Fruit fly (Drosophila melanogaster) whole organism, embryonic: ENCODE measurements around the gene Oatp74D.

Source experiments
- Ada2b ChIP-seq: fragments of 200-800 bp; sonication (Bioruptor generic); IDR thresholded peaks from 2 replicates; pipeline ENCODE4 v1.3.6; 2022; ENCODE audit warnings: missing biosample characterization, missing genetic modification characterization
- CG10274 ChIP-seq: fragments of 200-800 bp; sonication (Bioruptor generic); optimal IDR thresholded peaks from 3 replicates; lab custom pipeline; 2017; ENCODE audit warnings: missing biosample characterization, mild to moderate bottlenecking, missing genetic modification characterization
- CG10431 ChIP-seq: fragments of 200-800 bp; sonication (Bioruptor generic); optimal IDR thresholded peaks from 3 replicates; lab custom pipeline; 2018; ENCODE audit warnings: missing biosample characterization, mild to moderate bottlenecking, missing genetic modification characterization
- CG11456 ChIP-seq: fragments of 200-800 bp; sonication (Bioruptor generic); IDR thresholded peaks from 3 replicates; pipeline ENCODE4 v1.3.6; 2022; ENCODE audit warnings: missing biosample characterization, missing genetic modification characterization
- CG11504 ChIP-seq: fragments of 200-800 bp; sonication (Bioruptor generic); optimal IDR thresholded peaks from 3 replicates; lab custom pipeline; 2019; ENCODE audit warnings: missing biosample characterization, mild to moderate bottlenecking, missing genetic modification characterization, moderate library complexity
- CG11696 ChIP-seq: fragments of 200-800 bp; sonication (Bioruptor generic); IDR thresholded peaks from 2 replicates; pipeline ENCODE4 v1.3.6; 2022; ENCODE audit warnings: missing biosample characterization, missing genetic modification characterization
- CG12236 ChIP-seq: fragments of 200-800 bp; sonication (Bioruptor generic); optimal IDR thresholded peaks from 2 replicates; lab custom pipeline; 2016; ENCODE audit warnings: missing biosample characterization, missing genetic modification characterization
- CG14050 ChIP-seq: fragments of 200-800 bp; sonication (Bioruptor generic); IDR thresholded peaks from 3 replicates; pipeline ENCODE4 v1.3.6; 2022; ENCODE audit warnings: missing biosample characterization, missing genetic modification characterization
- CG14965 ChIP-seq: fragments of 200-800 bp; sonication (Bioruptor generic); optimal IDR thresholded peaks from 2 replicates; lab custom pipeline; 2016; ENCODE audit warnings: missing biosample characterization, missing genetic modification characterization, borderline replicate concordance
- CG17328 ChIP-seq: fragments of 200-800 bp; sonication (Bioruptor generic); IDR thresholded peaks from 2 replicates; pipeline ENCODE4 v1.3.6; 2022; ENCODE audit warnings: missing biosample characterization, missing genetic modification characterization
- CG2678 ChIP-seq: fragments of 200-800 bp; sonication (Bioruptor generic); optimal IDR thresholded peaks from 3 replicates; lab custom pipeline; 2019; ENCODE audit warnings: missing biosample characterization, mild to moderate bottlenecking, missing genetic modification characterization, moderate library complexity
- CG2875 ChIP-seq: fragments of 200-800 bp; sonication (Bioruptor generic); optimal IDR thresholded peaks from 2 replicates; lab custom pipeline; 2017; ENCODE audit warnings: missing biosample characterization, mild to moderate bottlenecking, missing genetic modification characterization, missing genetic modification reagents
- CG30431 ChIP-seq: fragments of 200-800 bp; sonication (Bioruptor generic); optimal IDR thresholded peaks from 2 replicates; lab custom pipeline; 2017; ENCODE audit warnings: missing biosample characterization, missing genetic modification characterization
- CG33557 ChIP-seq: fragments of 200-800 bp; sonication (Bioruptor generic); optimal IDR thresholded peaks from 2 replicates; lab custom pipeline; 2019; ENCODE audit warnings: missing biosample characterization, mild to moderate bottlenecking, missing genetic modification characterization, moderate library complexity
- CG34376 ChIP-seq: fragments of 200-800 bp; sonication (Bioruptor generic); optimal IDR thresholded peaks from 2 replicates; lab custom pipeline; 2018; ENCODE audit warnings: missing biosample characterization, mild to moderate bottlenecking, missing genetic modification characterization
- CG3726 ChIP-seq: fragments of 200-800 bp; sonication (Bioruptor generic); IDR thresholded peaks from 3 replicates; pipeline ENCODE4, ENCODE4 v1.3.6; 2022; ENCODE audit warnings: missing biosample characterization, missing genetic modification characterization
- CG4617 ChIP-seq: fragments of 200-800 bp; sonication (Bioruptor generic); optimal IDR thresholded peaks from 3 replicates; lab custom pipeline; 2016; ENCODE audit warnings: missing biosample characterization, missing genetic modification characterization, borderline replicate concordance
- CG4820 ChIP-seq: fragments of 200-800 bp; sonication (Bioruptor generic); optimal IDR thresholded peaks from 3 replicates; lab custom pipeline; 2016; ENCODE audit warnings: missing biosample characterization, missing genetic modification characterization
- CG6689 ChIP-seq: fragments of 200-800 bp; sonication (Bioruptor generic); IDR thresholded peaks from 2 replicates; pipeline ENCODE4 v1.3.6; 2022; ENCODE audit warnings: missing biosample characterization, missing genetic modification characterization
- CG7357 ChIP-seq: fragments of 200-800 bp; sonication (Bioruptor generic); IDR thresholded peaks from 3 replicates; pipeline ENCODE4 v1.3.6; 2022; ENCODE audit warnings: missing biosample characterization, missing genetic modification characterization
- CG7786 ChIP-seq: fragments of 200-800 bp; sonication (Bioruptor generic); optimal IDR thresholded peaks from 2 replicates; lab custom pipeline; 2016; ENCODE audit warnings: missing biosample characterization, missing genetic modification characterization
- Dref ChIP-seq: fragments of 200-800 bp; sonication (Bioruptor generic); IDR thresholded peaks from 2 replicates; pipeline ENCODE4 v1.3.6; 2022; ENCODE audit warnings: missing biosample characterization, missing genetic modification characterization
- Fer1 ChIP-seq: fragments of 200-800 bp; sonication (Bioruptor generic); optimal IDR thresholded peaks from 2 replicates; lab custom pipeline; 2017; ENCODE audit warnings: missing biosample characterization, mild to moderate bottlenecking, missing genetic modification characterization
- Hand ChIP-seq: fragments of 200-800 bp; sonication (Bioruptor generic); optimal IDR thresholded peaks from 2 replicates; lab custom pipeline; 2017; ENCODE audit warnings: mild to moderate bottlenecking, missing biosample characterization, missing genetic modification reagents, missing genetic modification characterization
- Lpt ChIP-seq: fragments of >200 bp; optimal IDR thresholded peaks from 2 replicates; lab custom pipeline; 2018; ENCODE audit warnings: missing biosample characterization, missing genetic modification characterization
- Mad ChIP-seq: fragments of 200-800 bp; sonication (Bioruptor generic); optimal IDR thresholded peaks from 2 replicates; lab custom pipeline; 2016; ENCODE audit warnings: missing biosample characterization, missing genetic modification characterization
- PHDP ChIP-seq: fragments of 200-800 bp; sonication (Bioruptor generic); optimal IDR thresholded peaks from 3 replicates; lab custom pipeline; 2018; ENCODE audit warnings: missing biosample characterization, mild to moderate bottlenecking, missing genetic modification characterization, moderate library complexity
- Pdp1 ChIP-seq, 2 experiments: fragments of 200-800 bp; sonication (Bioruptor generic); optimal IDR thresholded peaks; 3 replicates each; lab custom pipeline; 2016; ENCODE audit warnings: missing biosample characterization in 2 of 2, missing genetic modification characterization in 2 of 2, mild to moderate bottlenecking in 1 of 2, moderate library complexity in 1 of 2
- Poxn ChIP-seq: fragments of 200-800 bp; sonication (Bioruptor generic); IDR thresholded peaks from 2 replicates; pipeline ENCODE4 v1.3.6; 2022; ENCODE audit warnings: missing biosample characterization, missing genetic modification characterization
- bab2 ChIP-seq: fragments of 200-800 bp; sonication (Bioruptor generic); optimal IDR thresholded peaks from 2 replicates; lab custom pipeline; 2016; ENCODE audit warnings: missing biosample characterization, missing genetic modification characterization
- cad ChIP-seq: fragments of >200 bp; optimal IDR thresholded peaks from 2 replicates; lab custom pipeline; 2017; ENCODE audit warnings: missing biosample characterization, missing genetic modification characterization
- corto ChIP-seq: fragments of 200-800 bp; sonication (Bioruptor generic); optimal IDR thresholded peaks from 2 replicates; lab custom pipeline; 2016; ENCODE audit warnings: missing biosample characterization, mild to moderate bottlenecking, missing genetic modification characterization, moderate library complexity
- crp ChIP-seq, 2 experiments: fragments of 200-800 bp; sonication (Bioruptor generic); optimal IDR thresholded peaks; 2 replicates in 1 of 2; 3 replicates in 1 of 2; lab custom pipeline; 2017; ENCODE audit warnings: missing biosample characterization in 2 of 2, missing genetic modification characterization in 2 of 2, mild to moderate bottlenecking in 1 of 2, moderate library complexity in 1 of 2
- dati ChIP-seq: fragments of 200-800 bp; sonication (Bioruptor generic); IDR thresholded peaks from 2 replicates; pipeline ENCODE4 v1.3.6; 2022; ENCODE audit warnings: missing biosample characterization, missing genetic modification characterization
- ems ChIP-seq: fragments of 200-800 bp; sonication (Bioruptor generic); optimal IDR thresholded peaks from 3 replicates; lab custom pipeline; 2016; ENCODE audit warnings: missing biosample characterization, missing genetic modification characterization
- fd3F ChIP-seq: fragments of 200-800 bp; sonication (Bioruptor generic); optimal IDR thresholded peaks from 2 replicates; lab custom pipeline; 2018; ENCODE audit warnings: missing biosample characterization, mild to moderate bottlenecking, missing genetic modification characterization, moderate library complexity
- gce ChIP-seq: fragments of 200-800 bp; sonication (Bioruptor generic); IDR thresholded peaks from 3 replicates; pipeline ENCODE4 v1.3.6; 2022; ENCODE audit warnings: missing biosample characterization, missing genetic modification characterization
- hbn ChIP-seq: fragments of 200-800 bp; sonication (Bioruptor generic); IDR thresholded peaks from 2 replicates; pipeline ENCODE4 v1.3.6; 2022; ENCODE audit warnings: missing biosample characterization, missing genetic modification characterization; ENCODE audit not compliant: partially characterized antibody
- insv ChIP-seq, 2 experiments: fragments of 200-800 bp; sonication (Bioruptor generic); optimal IDR thresholded peaks; 3 replicates each; lab custom pipeline; 2016 to 2018; ENCODE audit warnings: missing biosample characterization in 2 of 2, missing genetic modification characterization in 2 of 2
- kah ChIP-seq: fragments of 200-800 bp; sonication (Bioruptor generic); optimal IDR thresholded peaks from 2 replicates; lab custom pipeline; 2018; ENCODE audit warnings: missing biosample characterization, mild to moderate bottlenecking, missing genetic modification characterization
- kay ChIP-seq: fragments of 200-800 bp; sonication (Bioruptor generic); optimal IDR thresholded peaks from 2 replicates; lab custom pipeline; 2016; ENCODE audit warnings: missing biosample characterization, missing genetic modification characterization
- knrl ChIP-seq: fragments of 200-800 bp; sonication (Bioruptor generic); IDR thresholded peaks from 3 replicates; pipeline ENCODE4 v1.3.6; 2022; ENCODE audit warnings: missing biosample characterization, missing genetic modification characterization; ENCODE audit not compliant: partially characterized antibody
- lola ChIP-seq, 3 experiments: fragments of >200 bp in 2 of 3; fragments of 200-800 bp in 1 of 3; sonication (Bioruptor generic) in 1 of 3; optimal IDR thresholded peaks; 2 replicates each; lab custom pipeline; 2017 to 2019; ENCODE audit warnings: missing biosample characterization in 3 of 3, missing genetic modification characterization in 3 of 3, mild to moderate bottlenecking in 1 of 3, moderate library complexity in 1 of 3
- shn ChIP-seq: fragments of 200-800 bp; sonication (Bioruptor generic); optimal IDR thresholded peaks from 3 replicates; lab custom pipeline; 2016; ENCODE audit warnings: missing biosample characterization, missing genetic modification characterization
- ssp ChIP-seq: fragments of 200-800 bp; sonication (Bioruptor generic); IDR thresholded peaks from 2 replicates; pipeline ENCODE4 v1.3.6; 2022; ENCODE audit warnings: missing biosample characterization, missing genetic modification characterization
- unc-4 ChIP-seq: fragments of 200-800 bp; sonication (Bioruptor generic); IDR thresholded peaks from 2 replicates; pipeline ENCODE4 v1.3.6; 2022; ENCODE audit warnings: missing biosample characterization, missing genetic modification characterization; ENCODE audit not compliant: partially characterized antibody
- unpg ChIP-seq: fragments of 200-800 bp; sonication (Bioruptor generic); optimal IDR thresholded peaks from 3 replicates; lab custom pipeline; 2018; ENCODE audit warnings: missing biosample characterization, mild to moderate bottlenecking, missing genetic modification characterization, moderate library complexity
- wdn ChIP-seq: fragments of 200-800 bp; sonication (Bioruptor generic); IDR thresholded peaks from 2 replicates; pipeline ENCODE4 v1.3.6; 2022; ENCODE audit warnings: missing biosample characterization, missing genetic modification characterization

Gene Oatp74D

DNA sequence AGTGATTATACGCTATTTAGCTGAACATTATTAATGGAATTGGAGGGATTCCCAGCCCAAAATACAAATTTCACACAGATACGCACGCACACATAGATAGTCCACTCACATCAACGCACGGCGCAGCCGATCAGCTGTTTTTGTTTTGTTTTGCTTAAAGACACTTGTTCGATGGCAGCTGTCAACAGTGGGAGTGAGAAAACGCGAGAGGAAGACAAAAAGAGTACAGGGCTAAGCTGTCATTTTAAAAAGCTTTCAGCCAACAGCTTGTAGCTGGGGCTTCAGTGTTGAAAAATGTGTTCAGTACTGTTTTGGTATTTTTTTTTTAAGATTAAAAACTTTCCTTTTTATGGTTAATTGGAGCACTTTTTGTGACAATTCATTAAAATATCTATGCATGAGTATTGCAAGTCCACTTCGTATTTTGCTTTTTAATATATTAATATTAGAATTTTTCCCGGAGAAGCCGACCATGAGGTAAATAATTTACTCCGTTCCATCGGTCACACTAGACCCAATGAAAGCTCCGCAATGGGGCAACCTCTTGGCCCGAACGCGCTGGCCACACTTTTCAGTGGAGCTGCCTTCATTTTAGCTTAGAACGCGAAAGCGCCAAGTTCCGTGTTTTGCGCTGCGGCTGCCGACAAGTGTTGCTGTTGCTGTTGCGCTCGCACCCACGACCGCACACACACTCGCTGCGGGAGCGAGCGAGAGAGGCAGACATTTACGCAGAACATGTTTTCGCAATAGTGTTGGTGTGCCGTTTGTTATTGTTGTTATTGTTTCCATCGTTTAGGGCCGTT is 46.2 kb downstream of the Oatp74D start (continued):
- TF ChIP-seq CG11696 (GFP tag; lab: Robert Waterston, UW) (0 out of 2 replicates have a peak, but pooled peaks have one; percentile 24), CG17328 (GFP tag; lab: Robert Waterston, UW) (no peak), insv (GFP tag; optimal IDR thresholded peaks at IDR 0.05; lab: Kevin White, UChicago) (peak in 1 of 2 experiments; percentile 5), hbn (GFP tag; lab: Robert Waterston, UW) (peak; percentile 45), kah (peak; percentile 100), CG2678 (tag; lab: Kevin White, UChicago) (peak; percentile 58), CG33557 (GFP tag; lab: Kevin White, UChicago) (no peak), Mad (no peak), unc-4 (0 out of 2 replicates have a peak, but pooled peaks have one; percentile 25), CG6689 (GFP tag; lab: Robert Waterston, UW) (peak; percentile 44), CG34376 (GFP tag; lab: Kevin White, UChicago) (peak; percentile 57), Ada2b (GFP tag; lab: Robert Waterston, UW) (peak; percentile 21; the same call in 1 of the 2 replicates), lola (GFP tag; optimal IDR thresholded peaks at IDR 0.05; lab: Kevin White, UChicago) (peak in 1 of 3 experiments; percentile 24), PHDP (tag; lab: Kevin White, UChicago) (peak; percentile 21), Dref (GFP tag; lab: Robert Waterston, UW) (no peak; the same call in 1 of the 2 replicates), fd3F (GFP tag; lab: Kevin White, UChicago) (no peak), CG11456 (GFP tag; lab: Robert Waterston, UW) (no peak), ssp (GFP tag; lab: Robert Waterston, UW) (no peak), CG14965 (GFP tag; lab: Kevin White, UChicago) (no peak), Pdp1 (GFP tag; optimal IDR thresholded peaks at IDR 0.05; lab: Kevin White, UChicago) (peak; percentile 23 to 47), CG2875 (no peak), Hand (GFP tag; lab: Kevin White, UChicago) (peak; percentile 38), CG11504 (tag; lab: Kevin White, UChicago) (no peak), shn (peak; percentile 19), CG3726 (no peak), Poxn (GFP tag; lab: Robert Waterston, UW) (no peak), corto (peak; percentile 67), Fer1 (GFP tag; lab: Kevin White, UChicago) (peak; percentile 56), CG7786 (GFP tag; lab: Kevin White, UChicago) (no peak), ems (GFP tag; lab: Kevin White, UChicago) (peak; percentile 58), wdn (GFP tag; lab: Robert Waterston, UW) (0 out of 2 replicates have a peak, but pooled peaks have one; percentile 21), knrl (GFP tag; lab: Robert Waterston, UW) (no peak), CG4820 (peak; percentile 22), CG30431 (GFP tag; lab: Kevin White, UChicago) (no peak), gce (peak; percentile 44; the same call in 1 of the 3 replicates), dati (GFP tag; lab: Robert Waterston, UW) (no peak), kay (GFP tag; lab: Kevin White, UChicago) (peak; percentile 31), Lpt (GFP tag; lab: Kevin White, UChicago) (no peak), CG10274 (GFP tag; lab: Kevin White, UChicago) (no peak), CG7357 (GFP tag; lab: Robert Waterston, UW) (no peak), CG4617 (GFP tag; lab: Kevin White, UChicago) (peak; percentile 11), crp (GFP tag; optimal IDR thresholded peaks at IDR 0.05; lab: Kevin White, UChicago) (peak in 1 of 2 experiments; percentile 87), CG10431 (GFP tag; lab: Kevin White, UChicago) (peak; percentile 29), cad (GFP tag; lab: Kevin White, UChicago) (no peak), CG14050 (GFP tag; lab: Robert Waterston, UW) (no peak; the same call in 2 of the 3 replicates), unpg (GFP tag; lab: Kevin White, UChicago) (no peak), bab2 (peak; percentile 27), CG12236 (GFP tag; lab: Kevin White, UChicago) (no peak)
